Worm (Caenorhabditis elegans) whole organism, L4/young adult: ENCODE data around the gene F09B9.4.
A peak's percentile ranks its signal among the peaks of the same experiment; 100 is the strongest.

Experiments used
- W03F9.2 ChIP-seq: fragments of 150-350 bp; optimal IDR thresholded peaks from 2 replicates; lab custom pipeline; 2014; ENCODE audit warnings: missing biosample characterization, missing genetic modification characterization
- dao-5 ChIP-seq: sonication (generic microtip); optimal IDR thresholded peaks from 2 replicates; lab custom pipeline; 2016; ENCODE audit warnings: missing genotype, missing genetic modification characterization, moderate library complexity, missing compliant biosample characterization
- him-1 ChIP-seq: sonication (generic microtip); optimal IDR thresholded peaks from 2 replicates; lab custom pipeline; 2016; ENCODE audit warnings: missing genotype, missing genetic modification reagents, missing genetic modification characterization, missing compliant biosample characterization

The F09B9.4 gene

DNA sequence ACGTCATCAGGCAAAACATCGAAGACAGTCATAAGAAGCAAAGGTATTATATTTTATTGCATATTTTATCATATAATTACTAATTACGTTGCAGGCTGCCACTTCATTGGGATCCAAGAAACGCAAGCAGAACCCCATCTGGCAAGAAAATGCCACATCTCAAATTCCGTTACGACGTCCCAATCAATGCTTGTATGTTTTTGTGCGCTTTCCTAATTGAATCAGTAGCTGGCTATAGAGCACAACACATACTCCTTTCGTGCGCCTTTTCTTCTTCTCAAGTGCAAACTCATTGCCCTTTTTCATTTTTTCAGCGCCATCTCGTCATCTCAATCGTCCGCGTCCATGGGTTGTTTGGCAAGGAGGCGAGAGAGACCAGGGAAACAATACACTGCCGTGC is 9.5 kb upstream of the F09B9.4 start:
- TF ChIP-seq dao-5 (tag; lab: Kevin White, UChicago) (no peak), W03F9.2 (tag; lab: Kevin White, UChicago) (no peak), him-1 (tag; lab: Kevin White, UChicago) (no peak)

- TF ChIP-seq him-1 (tag; lab: Kevin White, UChicago) (peak; percentile 10), dao-5 (tag; lab: Kevin White, UChicago) (no peak), W03F9.2 (tag; lab: Kevin White, UChicago) (no peak)
Observed at ce11 chrX:10154317-10154942, 6.0 kb upstream of the F09B9.4 start, which contains the start of gene F09B9.5. F09B9.5 (plus strand) TSS chrX:10154817.

ce11 chrX:10155127-10155526 is 5.3 kb upstream of the F09B9.4 start:
- TF ChIP-seq dao-5 (tag; lab: Kevin White, UChicago) (no peak), W03F9.2 (tag; lab: Kevin White, UChicago) (no peak), him-1 (tag; lab: Kevin White, UChicago) (no peak)

DNA sequence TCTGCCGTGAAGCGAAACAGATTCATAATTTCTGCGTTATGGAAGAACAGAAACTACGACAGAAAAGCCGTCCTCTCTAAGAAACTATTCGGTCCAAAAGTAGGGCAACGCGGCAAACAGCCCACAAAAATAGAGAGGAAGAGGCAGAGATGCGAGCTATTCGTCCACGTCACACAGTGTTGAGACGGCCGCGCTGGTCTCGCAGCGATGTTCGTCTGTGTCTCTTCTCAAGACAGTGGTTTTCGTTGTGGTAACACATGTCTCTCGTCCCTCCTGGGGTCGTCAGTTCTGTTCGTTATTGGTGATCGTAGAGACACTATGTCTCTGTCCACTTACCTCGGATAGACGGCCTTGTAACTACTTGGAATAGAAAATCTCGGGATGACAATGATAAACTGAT is 1.7 kb upstream of the F09B9.4 start, which contains the start of gene erd-2.1:
Gene erd-2.1, minus strand, starts transcription at position 114 of the 400 bp plus-strand sequence.
- TF ChIP-seq dao-5 (tag; lab: Kevin White, UChicago) (no peak), him-1 (tag; lab: Kevin White, UChicago) (peak; percentile 69), W03F9.2 (tag; lab: Kevin White, UChicago) (no peak)

DNA sequence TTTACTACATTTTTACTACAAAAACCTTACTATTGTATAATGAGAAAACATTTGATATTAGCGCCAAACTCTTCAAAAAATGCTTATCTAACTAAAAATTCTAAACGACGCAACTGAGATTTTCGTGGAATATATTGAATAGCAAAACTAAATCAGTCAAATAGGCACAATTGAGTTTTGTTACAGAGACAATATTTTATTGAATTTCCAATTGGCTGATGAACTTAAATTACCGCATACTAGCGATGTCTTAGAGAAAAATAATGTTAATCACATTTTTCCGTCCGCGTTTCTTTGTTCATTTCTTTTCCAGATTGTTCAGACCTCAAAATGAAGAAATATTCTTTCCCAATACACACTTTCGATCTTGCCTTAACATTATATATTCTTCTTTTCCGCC is 2.0 kb downstream of the F09B9.4 start:
- no peak for TF ChIP-seq dao-5 (tag; lab: Kevin White, UChicago)
- TF ChIP-seq him-1 (tag; lab: Kevin White, UChicago): no peak
- TF ChIP-seq W03F9.2 (tag; lab: Kevin White, UChicago): no peak

ce11 chrX:10163212-10163611 is 2.8 kb downstream of the F09B9.4 start:
- TF ChIP-seq him-1 (tag; lab: Kevin White, UChicago): no peak
- no peak for TF ChIP-seq dao-5 (tag; lab: Kevin White, UChicago)
- no peak for TF ChIP-seq W03F9.2 (tag; lab: Kevin White, UChicago)

ce11 chrX:10167005-10167404 is 6.6 kb downstream of the F09B9.4 start, which contains the start of gene rnp-9:
rnp-9 (plus strand) TSS chrX:10167305.
- TF ChIP-seq W03F9.2 (tag; lab: Kevin White, UChicago): no peak
- no peak for TF ChIP-seq him-1 (tag; lab: Kevin White, UChicago)
- TF ChIP-seq dao-5 (tag; lab: Kevin White, UChicago): no peak

DNA sequence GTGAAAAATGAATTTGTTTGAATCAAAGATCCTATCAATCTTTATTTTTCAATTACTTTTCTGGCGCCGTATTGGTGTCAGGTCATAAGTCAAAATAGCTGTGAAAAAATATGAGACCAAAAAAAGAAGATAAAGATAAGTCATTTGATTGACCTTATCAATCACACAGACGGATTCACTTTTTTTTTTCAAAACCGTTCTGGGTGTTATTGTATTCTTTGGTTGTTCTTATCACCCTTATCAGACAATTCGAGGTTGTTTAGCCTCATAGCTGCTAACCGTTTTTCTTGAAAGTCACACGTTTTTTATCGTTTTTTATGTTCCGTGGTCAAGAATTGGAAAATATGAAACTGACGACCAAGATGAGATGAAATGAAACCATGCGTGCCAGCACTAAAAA is 8.1 kb downstream of the F09B9.4 start:
- TF ChIP-seq dao-5 (tag; lab: Kevin White, UChicago): no peak
- no peak for TF ChIP-seq him-1 (tag; lab: Kevin White, UChicago)
- TF ChIP-seq W03F9.2 (tag; lab: Kevin White, UChicago): no peak

DNA sequence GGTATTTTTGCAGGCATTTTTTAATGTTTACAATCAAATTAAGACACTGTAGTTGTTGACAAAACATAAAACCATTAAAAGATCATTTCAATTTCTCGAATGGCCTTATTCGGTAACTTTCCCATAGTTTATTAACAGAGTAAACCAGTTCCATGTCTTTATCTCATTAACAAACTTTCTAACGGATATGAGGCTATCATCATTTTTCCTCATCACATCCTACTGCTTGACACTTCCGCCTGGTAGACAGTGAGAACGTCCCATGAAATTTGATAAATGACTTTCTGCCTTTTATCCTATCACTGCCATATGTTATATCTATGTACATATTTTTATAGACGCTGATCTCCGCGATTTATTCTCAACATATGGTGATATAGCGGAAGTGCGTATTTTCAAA is 10.2 kb downstream of the F09B9.4 start:
- TF ChIP-seq W03F9.2 (tag; lab: Kevin White, UChicago) (no peak), him-1 (tag; lab: Kevin White, UChicago) (no peak), dao-5 (tag; lab: Kevin White, UChicago) (no peak)

- no peak for TF ChIP-seq him-1 (tag; lab: Kevin White, UChicago)
- TF ChIP-seq dao-5 (tag; lab: Kevin White, UChicago): no peak
- no peak for TF ChIP-seq W03F9.2 (tag; lab: Kevin White, UChicago)
Observed at ce11 chrX:10172004-10172584, 11.7 kb downstream of the F09B9.4 start, which contains the start of gene C07A4.2. C07A4.2 (plus strand) TSS chrX:10172198.

DNA sequence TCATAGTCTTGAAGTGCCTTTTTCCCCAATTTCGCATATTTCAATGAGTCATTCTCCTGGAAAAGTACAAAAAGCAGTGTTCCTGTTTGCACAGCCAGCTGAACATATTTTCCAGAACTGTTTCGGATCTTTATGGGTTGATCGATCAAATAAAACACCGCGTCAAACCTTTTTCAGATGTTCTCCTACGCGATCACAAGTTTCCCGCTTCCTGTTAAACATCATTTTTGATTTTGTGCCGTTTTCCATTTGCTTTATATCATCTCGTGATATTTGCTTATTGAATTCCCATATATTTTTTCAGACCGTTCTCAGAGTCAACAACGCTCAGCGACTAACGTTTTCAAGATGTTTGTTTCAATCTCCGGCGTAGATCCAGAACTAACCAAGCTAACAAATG is 14.3 kb downstream of the F09B9.4 start, which contains the start of gene C07A4.3:
Gene C07A4.3, plus strand, starts transcription at position 301 of the 400 bp plus-strand sequence.
- TF ChIP-seq dao-5 (tag; lab: Kevin White, UChicago) (no peak), him-1 (tag; lab: Kevin White, UChicago) (no peak), W03F9.2 (tag; lab: Kevin White, UChicago) (no peak)

DNA sequence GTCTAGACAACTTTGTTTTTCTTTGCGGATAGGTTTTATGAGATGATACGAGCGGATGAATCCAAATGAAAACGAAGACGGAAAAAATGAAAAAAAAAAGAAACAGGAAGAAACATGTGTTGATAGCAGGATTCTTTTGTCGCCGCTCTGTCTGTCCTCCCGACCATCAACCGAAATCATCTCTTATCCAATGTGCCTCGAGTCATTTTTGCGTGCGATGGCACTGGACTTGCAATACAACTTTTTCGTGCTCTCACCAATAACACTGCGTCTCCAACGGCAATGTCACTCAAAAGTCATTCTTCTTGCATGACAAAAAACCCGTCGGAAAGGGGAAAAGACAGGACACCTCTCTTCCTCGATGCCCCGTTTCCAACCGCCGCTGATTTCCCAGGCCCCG is 15.9 kb downstream of the F09B9.4 start, which contains the start of gene ncs-4:
Gene ncs-4, plus strand, starts transcription at position 227 of the 400 bp plus-strand sequence.
- no peak for TF ChIP-seq him-1 (tag; lab: Kevin White, UChicago)
- TF ChIP-seq W03F9.2 (tag; lab: Kevin White, UChicago): no peak

ce11 chrX:10182613-10183012 is 22.2 kb downstream of the F09B9.4 start:
- no peak for TF ChIP-seq dao-5 (tag; lab: Kevin White, UChicago)

DNA sequence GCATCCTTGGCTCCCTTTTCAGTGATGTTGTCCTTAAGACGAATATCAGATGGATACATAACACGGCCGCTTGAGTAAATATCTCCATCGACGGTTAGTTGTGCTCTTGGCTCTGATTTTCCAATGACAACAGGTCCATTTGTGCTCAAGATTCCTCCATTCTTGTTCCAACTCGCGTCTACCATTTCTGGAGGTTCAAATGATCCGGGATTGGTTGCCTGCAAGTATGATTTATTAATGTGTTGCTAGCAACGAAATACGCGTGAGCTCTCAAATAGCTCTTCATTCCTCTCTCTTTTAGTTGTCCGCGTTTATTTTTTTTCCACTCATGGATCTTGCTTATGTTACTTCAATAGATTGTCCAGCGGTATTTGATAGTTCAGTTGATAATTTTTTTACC is 23.3 kb downstream of the F09B9.4 start, which contains the start of gene arrd-28:
Gene arrd-28, plus strand, starts transcription at position 301 of the 400 bp plus-strand sequence.
- TF ChIP-seq W03F9.2 (tag; lab: Kevin White, UChicago): no peak
- TF ChIP-seq him-1 (tag; lab: Kevin White, UChicago): no peak
- TF ChIP-seq dao-5 (tag; lab: Kevin White, UChicago): no peak
